Worm (Caenorhabditis elegans) whole organism, L3 larva: Measurements from ENCODE around the gene R13A5.10.

Source experiments
- aly-2 ChIP-seq: fragments of 150-350 bp; optimal IDR thresholded peaks from 2 replicates; lab custom pipeline; 2014; ENCODE audit warnings: missing biosample characterization, missing genetic modification characterization
- elt-3 ChIP-seq, 3 experiments: fragments of 150-350 bp in 1 of 3; sonication (generic microtip) in 2 of 3; optimal IDR thresholded peaks; 2 replicates in 2 of 3; 4 replicates in 1 of 3; lab custom pipeline; 2014 to 2017; ENCODE audit warnings: missing biosample characterization in 3 of 3, missing genetic modification characterization in 3 of 3
- fos-1 ChIP-seq: fragments of 150-350 bp; optimal IDR thresholded peaks from 2 replicates; lab custom pipeline; 2014; ENCODE audit warnings: missing biosample characterization, missing genetic modification characterization
- nfya-1 ChIP-seq: sonication (generic microtip); optimal IDR thresholded peaks from 2 replicates; lab custom pipeline; 2017; ENCODE audit warnings: missing genetic modification characterization, mild to moderate bottlenecking, missing compliant biosample characterization, antibody characterized with exemption, moderate library complexity; ENCODE audit not compliant: insufficient read depth
- nhr-23 ChIP-seq: fragments of 150-350 bp; optimal IDR thresholded peaks from 2 replicates; lab custom pipeline; 2014; ENCODE audit warnings: missing biosample characterization, missing genetic modification reagents, missing genetic modification characterization
- snpc-4 ChIP-seq: fragments of 150-350 bp; optimal IDR thresholded peaks from 2 replicates; lab custom pipeline; 2014; ENCODE audit warnings: missing biosample characterization, missing genetic modification characterization
- unc-39 ChIP-seq: sonication (generic microtip); optimal IDR thresholded peaks from 4 replicates; lab custom pipeline; 2017; ENCODE audit warnings: missing biosample characterization, missing genetic modification characterization
- unc-62 ChIP-seq: fragments of 150-350 bp; sonication (generic microtip); optimal IDR thresholded peaks from 4 replicates; lab custom pipeline; 2014; ENCODE audit warnings: missing biosample characterization, missing genetic modification reagents, missing genetic modification characterization
- ztf-11 ChIP-seq: fragments of 150-350 bp; optimal IDR thresholded peaks from 2 replicates; lab custom pipeline; 2014; ENCODE audit warnings: missing biosample characterization, missing genetic modification characterization

DNA sequence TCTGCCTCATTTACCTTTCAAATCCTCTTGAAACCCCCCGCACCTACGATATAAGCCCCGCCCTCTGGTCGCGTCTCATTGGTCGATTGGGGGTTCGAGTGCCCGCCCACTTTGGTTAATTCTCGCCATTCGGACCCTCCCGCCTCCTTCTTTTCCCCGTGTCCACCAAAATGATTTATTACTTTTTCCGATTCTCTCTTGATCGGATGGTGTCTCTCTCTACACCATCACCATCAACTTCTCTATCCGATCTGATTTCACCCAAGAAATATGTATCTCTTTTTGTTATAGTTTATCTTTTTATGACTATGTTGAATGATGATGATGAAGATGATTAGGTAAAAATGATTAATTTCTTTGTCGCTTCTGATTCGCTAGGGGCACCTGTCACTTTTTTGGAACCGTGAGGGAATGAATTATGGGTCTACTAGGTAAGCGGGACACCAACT is 28.1 kb downstream of the R13A5.10 start:
- TF ChIP-seq aly-2 (tag; lab: Kevin White, UChicago) (no peak), elt-3 (tag; optimal IDR thresholded peaks at IDR 0.05; lab: Kevin White, UChicago) (no peak), snpc-4 (tag; lab: Kevin White, UChicago) (no peak), nfya-1 (peak; percentile 95), unc-39 (tag; lab: Kevin White, UChicago) (no peak), nhr-23 (no peak), fos-1 (tag; lab: Kevin White, UChicago) (no peak), unc-62 (GFP tag; lab: Kevin White, UChicago) (peak; percentile 60), ztf-11 (tag; lab: Kevin White, UChicago) (no peak)
